Worm (Caenorhabditis elegans): Measurements from ENCODE around the gene atic-1.
A peak's percentile ranks its signal among the peaks of the same experiment; 100 is the strongest.
"Not testable (repeated sequence)": the region's sequence is repeated elsewhere in the genome, so short reads cannot be mapped to it uniquely, and the experiment has no call there.

Gene atic-1

DNA sequence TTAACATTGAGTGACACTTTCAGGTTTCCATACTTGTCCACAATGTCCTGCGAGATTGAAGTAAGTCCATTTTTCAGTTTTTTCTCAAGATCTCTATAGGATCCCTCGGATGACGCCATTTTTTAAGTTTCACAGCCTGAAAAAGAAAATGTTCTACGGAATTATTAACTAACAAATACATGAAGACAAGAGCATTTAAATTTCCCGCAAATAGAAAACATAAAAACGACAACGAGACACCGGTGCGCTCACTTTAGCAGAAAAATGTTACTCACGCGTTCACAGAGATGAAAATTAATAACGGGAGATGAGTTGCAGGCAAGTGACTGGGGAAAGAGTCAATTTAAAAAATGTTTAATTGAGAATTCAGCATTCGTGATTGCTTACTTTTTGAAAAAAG is 64.6 kb downstream of the atic-1 start, which contains the start of gene czw-1:
Gene czw-1 (minus strand): TSS at position 369 of the 400 bp plus-strand sequence.
- TF ChIP-seq W03F9.2 (tag; optimal IDR thresholded peaks at IDR 0.05) (no peak), dao-5 (tag; optimal IDR thresholded peaks at IDR 0.05) (no peak), him-1 (tag; optimal IDR thresholded peaks at IDR 0.05) (no peak)

DNA sequence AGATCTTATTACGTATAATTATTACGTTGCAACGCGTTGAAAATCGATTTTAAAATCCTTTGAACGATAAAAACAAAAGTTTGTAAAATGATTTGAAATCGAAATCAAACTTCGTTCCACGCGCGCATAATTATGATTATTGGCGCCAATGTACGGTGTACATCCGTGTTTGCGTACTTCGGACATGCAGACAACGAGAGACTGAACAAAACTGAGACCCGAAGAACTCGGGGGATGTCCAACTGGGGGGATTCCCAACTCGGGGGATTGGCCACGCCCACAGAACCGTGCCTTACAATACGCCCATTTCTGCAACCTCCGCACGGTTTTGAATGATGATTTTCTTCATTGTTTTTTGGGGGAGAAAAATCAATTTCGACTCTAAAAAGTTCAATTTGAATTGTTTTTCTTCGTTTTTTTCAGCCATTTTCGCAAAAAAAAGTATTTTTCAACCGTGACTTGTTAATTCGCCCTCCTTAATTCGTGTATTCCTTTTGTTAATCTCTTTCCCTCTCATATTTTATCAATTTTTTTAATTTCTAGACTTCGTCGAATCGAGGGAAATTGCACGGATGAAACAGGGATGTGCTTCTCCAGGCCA is 65.2 kb downstream of the atic-1 start, which contains the start of gene F20D12.12:
Gene F20D12.12 (plus strand): TSS at position 542 of the 601 bp plus-strand sequence.
- peak; percentile 46 for TF ChIP-seq W03F9.2 (tag; optimal IDR thresholded peaks at IDR 0.05)

DNA sequence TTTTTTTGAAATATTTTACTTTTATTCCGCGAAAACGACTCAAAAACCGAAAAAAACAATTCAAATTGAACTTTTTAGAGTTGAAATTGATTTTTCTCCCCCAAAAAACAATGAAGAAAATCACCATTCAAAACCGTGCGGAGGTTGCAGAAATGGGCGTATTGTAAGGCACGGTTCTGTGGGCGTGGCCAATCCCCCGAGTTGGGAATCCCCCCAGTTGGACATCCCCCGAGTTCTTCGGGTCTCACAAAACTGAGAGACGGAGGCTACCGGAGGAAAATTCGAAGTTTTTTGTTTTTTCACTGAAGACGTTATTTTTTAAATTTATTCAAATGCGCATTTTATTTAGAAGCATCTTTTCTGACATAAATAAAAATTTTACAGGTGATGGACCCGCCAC is 66.5 kb downstream of the atic-1 start, which contains the start of gene mcm-3AP:
Gene mcm-3AP (plus strand): TSS at position 383 of the 400 bp plus-strand sequence.
- TF ChIP-seq him-1, W03F9.2, dao-5 (tag; optimal IDR thresholded peaks at IDR 0.05): not testable (repeated sequence)
